Fruit fly (Drosophila melanogaster) whole organism, embryonic: ENCODE measurements around the gene dachs.

Experiments
- Ada2b ChIP-seq: fragments of 200-800 bp; sonication (Bioruptor generic); IDR thresholded peaks from 2 replicates; pipeline ENCODE4 v1.3.6; 2022; ENCODE audit warnings: missing biosample characterization, missing genetic modification characterization
- Atf3 ChIP-seq: fragments of 200-800 bp; sonication (Bioruptor generic); optimal IDR thresholded peaks from 3 replicates; lab custom pipeline; 2016; ENCODE audit warnings: missing biosample characterization, missing genetic modification characterization
- Bgb ChIP-seq: fragments of 200-800 bp; sonication (Bioruptor generic); IDR thresholded peaks from 2 replicates; pipeline ENCODE4 v1.3.6; 2022; ENCODE audit warnings: missing biosample characterization, missing genetic modification characterization; ENCODE audit not compliant: partially characterized antibody
- CG10431 ChIP-seq: fragments of 200-800 bp; sonication (Bioruptor generic); optimal IDR thresholded peaks from 3 replicates; lab custom pipeline; 2018; ENCODE audit warnings: missing biosample characterization, mild to moderate bottlenecking, missing genetic modification characterization
- CG10462 ChIP-seq: fragments of 200-800 bp; sonication (Bioruptor generic); optimal IDR thresholded peaks from 2 replicates; lab custom pipeline; 2016; ENCODE audit warnings: missing biosample characterization, missing genetic modification characterization
- CG12219 ChIP-seq: fragments of 200-800 bp; sonication (Bioruptor generic); optimal IDR thresholded peaks from 3 replicates; lab custom pipeline; 2018; ENCODE audit warnings: missing biosample characterization, mild to moderate bottlenecking, missing genetic modification characterization
- CG17612 ChIP-seq: fragments of 200-800 bp; sonication (Bioruptor generic); IDR thresholded peaks from 2 replicates; pipeline ENCODE4 v1.3.6; 2022; ENCODE audit warnings: missing biosample characterization, missing genetic modification characterization
- CG18262 ChIP-seq: fragments of 200-800 bp; optimal IDR thresholded peaks from 3 replicates; lab custom pipeline; 2019; ENCODE audit warnings: missing biosample characterization, mild to moderate bottlenecking, missing genetic modification characterization, moderate library complexity
- CG2116 ChIP-seq: fragments of 200-800 bp; sonication (Bioruptor generic); optimal IDR thresholded peaks from 3 replicates; lab custom pipeline; 2018; ENCODE audit warnings: missing biosample characterization, mild to moderate bottlenecking, missing genetic modification characterization
- CG32772 ChIP-seq: fragments of 200-800 bp; sonication (Bioruptor generic); IDR thresholded peaks from 2 replicates; pipeline ENCODE4 v1.3.6; 2022; ENCODE audit warnings: missing biosample characterization, missing genetic modification characterization
- CG3281 ChIP-seq: fragments of 200-800 bp; sonication (Bioruptor generic); optimal IDR thresholded peaks from 3 replicates; lab custom pipeline; 2017; ENCODE audit warnings: missing biosample characterization, mild to moderate bottlenecking, missing genetic modification characterization
- CG34224 ChIP-seq: fragments of 200-800 bp; sonication (Bioruptor generic); IDR thresholded peaks from 3 replicates; pipeline ENCODE4 v1.3.6; 2022; ENCODE audit warnings: missing biosample characterization, missing genetic modification characterization; ENCODE audit not compliant: partially characterized antibody
- CG3995 ChIP-seq: fragments of 200-800 bp; sonication (Bioruptor generic); optimal IDR thresholded peaks from 3 replicates; lab custom pipeline; 2016; ENCODE audit warnings: missing biosample characterization, missing genetic modification characterization
- CG4730 ChIP-seq: fragments of 200-800 bp; sonication (Bioruptor generic); IDR thresholded peaks from 2 replicates; pipeline ENCODE4 v1.3.6; 2022; ENCODE audit warnings: missing biosample characterization, missing genetic modification characterization
- CG6689 ChIP-seq: fragments of 200-800 bp; sonication (Bioruptor generic); IDR thresholded peaks from 2 replicates; pipeline ENCODE4 v1.3.6; 2022; ENCODE audit warnings: missing biosample characterization, missing genetic modification characterization
- CG7271 ChIP-seq: fragments of 200-800 bp; sonication (Bioruptor generic); optimal IDR thresholded peaks from 2 replicates; lab custom pipeline; 2018; ENCODE audit warnings: missing biosample characterization, mild to moderate bottlenecking, missing genetic modification characterization, moderate library complexity
- CG9609 ChIP-seq: fragments of 200-800 bp; sonication (Bioruptor generic); optimal IDR thresholded peaks from 3 replicates; lab custom pipeline; 2016; ENCODE audit warnings: missing biosample characterization, missing genetic modification characterization
- CG9797 ChIP-seq: fragments of 200-800 bp; sonication (Bioruptor generic); optimal IDR thresholded peaks from 3 replicates; lab custom pipeline; 2018; ENCODE audit warnings: missing biosample characterization, mild to moderate bottlenecking, missing genetic modification characterization
- CTCF ChIP-seq: fragments of 200-800 bp; sonication (Bioruptor generic); optimal IDR thresholded peaks from 2 replicates; lab custom pipeline; 2017; ENCODE audit warnings: missing biosample characterization, mild to moderate bottlenecking, missing genetic modification characterization, moderate library complexity
- D19A ChIP-seq: fragments of 200-800 bp; optimal IDR thresholded peaks from 3 replicates; lab custom pipeline; 2019; ENCODE audit warnings: missing biosample characterization, mild to moderate bottlenecking, missing genetic modification characterization, moderate library complexity
- Dfd ChIP-seq, 2 experiments: fragments of >200 bp; optimal IDR thresholded peaks; 2 replicates each; lab custom pipeline; 2017; ENCODE audit warnings: missing biosample characterization in 2 of 2, missing genetic modification characterization in 2 of 2
- H15 ChIP-seq: fragments of 200-800 bp; sonication (Bioruptor generic); IDR thresholded peaks from 3 replicates; pipeline ENCODE4 v1.3.6; 2022; ENCODE audit warnings: missing biosample characterization, missing genetic modification characterization
- H2.0 ChIP-seq: fragments of 200-800 bp; sonication (Bioruptor generic); IDR thresholded peaks from 2 replicates; pipeline ENCODE4 v1.3.6; 2022; ENCODE audit warnings: missing biosample characterization, missing genetic modification characterization
- HLH3B ChIP-seq: fragments of 200-800 bp; sonication (Bioruptor generic); IDR thresholded peaks from 2 replicates; pipeline ENCODE4 v1.3.6; 2022; ENCODE audit warnings: missing biosample characterization, missing genetic modification characterization
- Hey ChIP-seq: fragments of 200-800 bp; sonication (Bioruptor generic); optimal IDR thresholded peaks from 3 replicates; lab custom pipeline; 2018; ENCODE audit warnings: missing biosample characterization, mild to moderate bottlenecking, missing genetic modification characterization
- Hr3 ChIP-seq: fragments of 200-800 bp; sonication (Bioruptor generic); optimal IDR thresholded peaks from 3 replicates; lab custom pipeline; 2016; ENCODE audit warnings: missing biosample characterization, missing genetic modification characterization
- Hr39 ChIP-seq: fragments of >200 bp; optimal IDR thresholded peaks from 2 replicates; lab custom pipeline; 2017
- Hr51 ChIP-seq, 2 experiments: fragments of 200-800 bp; sonication (Bioruptor generic); optimal IDR thresholded peaks; 2 replicates in 1 of 2; 3 replicates in 1 of 2; lab custom pipeline; 2016 to 2018; ENCODE audit warnings: missing biosample characterization in 2 of 2, missing genetic modification characterization in 2 of 2, mild to moderate bottlenecking in 1 of 2, moderate library complexity in 1 of 2
- Max ChIP-seq: fragments of 200-800 bp; sonication (Bioruptor generic); optimal IDR thresholded peaks from 2 replicates; lab custom pipeline; 2016; ENCODE audit warnings: missing biosample characterization, mild to moderate bottlenecking, missing genetic modification characterization
- Meics ChIP-seq: fragments of 200-800 bp; sonication (Bioruptor generic); optimal IDR thresholded peaks from 2 replicates; lab custom pipeline; 2017; ENCODE audit warnings: missing biosample characterization, mild to moderate bottlenecking, missing genetic modification characterization
- Oli ChIP-seq: fragments of 200-800 bp; sonication (Bioruptor generic); optimal IDR thresholded peaks from 2 replicates; lab custom pipeline; 2018; ENCODE audit warnings: missing biosample characterization, mild to moderate bottlenecking, missing genetic modification characterization, moderate library complexity
- Sox100B ChIP-seq: fragments of 200-800 bp; sonication (Bioruptor generic); optimal IDR thresholded peaks from 3 replicates; lab custom pipeline; 2018; ENCODE audit warnings: missing biosample characterization, mild to moderate bottlenecking, missing genetic modification characterization
- TFAM ChIP-seq: fragments of 200-800 bp; sonication (Bioruptor generic); optimal IDR thresholded peaks from 2 replicates; lab custom pipeline; 2017; ENCODE audit warnings: missing biosample characterization, missing genetic modification characterization, inconsistent platforms
- Xbp1 ChIP-seq: fragments of 200-800 bp; sonication (Bioruptor generic); optimal IDR thresholded peaks from 3 replicates; lab custom pipeline; 2016; ENCODE audit warnings: missing biosample characterization, mild to moderate bottlenecking, missing genetic modification characterization
- Xrp1 ChIP-seq: fragments of 200-800 bp; sonication (Bioruptor generic); IDR thresholded peaks from 2 replicates; pipeline ENCODE4 v1.3.6; 2022; ENCODE audit warnings: missing biosample characterization, missing genetic modification characterization
- bcd ChIP-seq: fragments of 200-800 bp; sonication (Bioruptor generic); optimal IDR thresholded peaks from 2 replicates; lab custom pipeline; 2017; ENCODE audit warnings: missing biosample characterization, mild to moderate bottlenecking, missing genetic modification characterization
- dpn ChIP-seq, 2 experiments: fragments of 200-800 bp; sonication (Bioruptor generic); optimal IDR thresholded peaks; 3 replicates each; lab custom pipeline; 2016; ENCODE audit warnings: missing biosample characterization in 2 of 2, missing genetic modification characterization in 2 of 2
- dysf ChIP-seq: fragments of 200-800 bp; sonication (Bioruptor generic); IDR thresholded peaks from 3 replicates; pipeline ENCODE4 v1.3.6; 2022; ENCODE audit warnings: missing biosample characterization, missing genetic modification characterization
- esg ChIP-seq: fragments of 200-800 bp; sonication (Bioruptor generic); conservative IDR thresholded peaks from 2 replicates; pipeline ENCODE4 v1.3.6; 2022; ENCODE audit warnings: missing biosample characterization, missing genetic modification characterization
- fd102C ChIP-seq: fragments of 200-800 bp; sonication (Bioruptor generic); optimal IDR thresholded peaks from 2 replicates; lab custom pipeline; 2018; ENCODE audit warnings: missing biosample characterization, mild to moderate bottlenecking, missing genetic modification characterization, moderate library complexity
- fru ChIP-seq: fragments of >200 bp; optimal IDR thresholded peaks from 2 replicates; lab custom pipeline; 2017
- ham ChIP-seq: fragments of 200-800 bp; sonication (Bioruptor generic); IDR thresholded peaks from 2 replicates; pipeline ENCODE4 v1.3.6; 2022; ENCODE audit warnings: missing biosample characterization, missing genetic modification characterization
- her ChIP-seq: fragments of 200-800 bp; sonication (Bioruptor generic); optimal IDR thresholded peaks from 2 replicates; lab custom pipeline; 2016; ENCODE audit warnings: missing biosample characterization, missing genetic modification characterization
- insv ChIP-seq, 2 experiments: fragments of 200-800 bp; sonication (Bioruptor generic); optimal IDR thresholded peaks; 3 replicates each; lab custom pipeline; 2016 to 2018; ENCODE audit warnings: missing biosample characterization in 2 of 2, missing genetic modification characterization in 2 of 2
- ken ChIP-seq: fragments of 200-800 bp; sonication (Bioruptor generic); IDR thresholded peaks from 3 replicates; pipeline ENCODE4 v1.3.6; 2022; ENCODE audit warnings: missing biosample characterization, missing genetic modification characterization
- luna ChIP-seq: fragments of 200-800 bp; sonication (Bioruptor generic); optimal IDR thresholded peaks from 2 replicates; lab custom pipeline; 2016; ENCODE audit warnings: missing biosample characterization, missing genetic modification characterization
- nerfin-2 ChIP-seq: fragments of 200-800 bp; sonication (Bioruptor generic); IDR thresholded peaks from 2 replicates; pipeline ENCODE4 v1.3.6; 2022; ENCODE audit warnings: missing biosample characterization, missing genetic modification characterization; ENCODE audit not compliant: partially characterized antibody
- salm ChIP-seq: fragments of 200-800 bp; sonication (Bioruptor generic); optimal IDR thresholded peaks from 2 replicates; lab custom pipeline; 2018; ENCODE audit warnings: missing biosample characterization, mild to moderate bottlenecking, missing genetic modification characterization
- sim ChIP-seq: fragments of 200-800 bp; sonication (Bioruptor generic); IDR thresholded peaks from 2 replicates; pipeline ENCODE4 v1.3.6; 2022; ENCODE audit warnings: missing biosample characterization, missing genetic modification characterization
- tap ChIP-seq: fragments of 200-800 bp; optimal IDR thresholded peaks from 3 replicates; lab custom pipeline; 2019; ENCODE audit warnings: missing biosample characterization, mild to moderate bottlenecking, missing genetic modification characterization, moderate library complexity
- tna ChIP-seq: fragments of 200-800 bp; sonication (Bioruptor generic); IDR thresholded peaks from 2 replicates; pipeline ENCODE4 v1.3.6; 2022; ENCODE audit warnings: missing biosample characterization, missing genetic modification characterization; ENCODE audit not compliant: partially characterized antibody
- wdn ChIP-seq: fragments of 200-800 bp; sonication (Bioruptor generic); IDR thresholded peaks from 2 replicates; pipeline ENCODE4 v1.3.6; 2022; ENCODE audit warnings: missing biosample characterization, missing genetic modification characterization
- zf30C ChIP-seq: fragments of 200-800 bp; sonication (Bioruptor generic); optimal IDR thresholded peaks from 3 replicates; lab custom pipeline; 2018; ENCODE audit warnings: missing biosample characterization, mild to moderate bottlenecking, missing genetic modification characterization

dachs gene

DNA sequence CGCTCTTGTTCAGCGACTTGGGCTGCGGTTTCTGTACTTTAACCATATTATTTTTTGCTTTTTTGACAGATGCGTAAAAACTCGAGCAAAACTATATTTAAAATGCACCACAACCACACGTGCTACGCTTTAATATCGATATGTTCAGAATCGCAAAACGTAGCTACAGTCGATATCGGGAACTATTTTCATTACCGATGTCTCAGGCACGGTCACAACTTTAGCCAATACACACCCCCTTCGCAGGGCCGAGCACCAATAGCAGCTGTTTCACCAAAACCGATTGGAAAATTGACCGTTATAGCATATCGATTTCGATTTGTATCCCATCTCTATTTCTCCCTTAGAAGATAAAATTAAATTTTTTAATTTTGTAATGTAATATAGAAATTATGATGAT is 45.1 kb downstream of the dachs start, which contains the start of gene CG13096 (continued):
- TF ChIP-seq Atf3 (GFP tag; lab: Kevin White, UChicago): no peak
- TF ChIP-seq CG6689 (GFP tag; lab: Robert Waterston, UW): no peak
- no peak for TF ChIP-seq CG3281 (GFP tag; lab: Kevin White, UChicago)
- TF ChIP-seq nerfin-2 (GFP tag; lab: Robert Waterston, UW): peak; percentile 97
- peak in 1 of 2 experiments; percentile 37 for TF ChIP-seq insv (GFP tag; optimal IDR thresholded peaks at IDR 0.05; lab: Kevin White, UChicago)
- no peak for TF ChIP-seq luna (GFP tag; lab: Kevin White, UChicago)
- TF ChIP-seq fru (lab: Kevin White, UChicago): no peak
- TF ChIP-seq CG2116 (GFP tag; lab: Kevin White, UChicago): peak; percentile 96
- TF ChIP-seq CG10431 (GFP tag; lab: Kevin White, UChicago): no peak
- no peak for TF ChIP-seq ken (GFP tag; lab: Robert Waterston, UW)
- no peak for TF ChIP-seq bcd (GFP tag; lab: Kevin White, UChicago)
- no peak for TF ChIP-seq H15 (GFP tag; lab: Robert Waterston, UW)
- no peak for TF ChIP-seq fd102C (GFP tag; lab: Kevin White, UChicago)
- no peak for TF ChIP-seq Ada2b (GFP tag; lab: Robert Waterston, UW)
- TF ChIP-seq Hr51 (GFP tag; optimal IDR thresholded peaks at IDR 0.05; lab: Kevin White, UChicago): peak in 1 of 2 experiments; percentile 27
- TF ChIP-seq esg (GFP tag; lab: Robert Waterston, UW): no peak
- no peak for TF ChIP-seq HLH3B
- no peak for TF ChIP-seq CG17612 (GFP tag; lab: Robert Waterston, UW)
- TF ChIP-seq CG4730 (GFP tag; lab: Robert Waterston, UW): no peak
- TF ChIP-seq CG9609: peak; percentile 35
- peak; percentile 96 for TF ChIP-seq Max (GFP tag; lab: Kevin White, UChicago)
- TF ChIP-seq CG12219 (GFP tag; lab: Kevin White, UChicago): no peak
- no peak for TF ChIP-seq salm
- no peak for TF ChIP-seq D19A
- no peak for TF ChIP-seq CG7271 (tag; lab: Kevin White, UChicago)
- no peak for TF ChIP-seq zf30C (GFP tag; lab: Kevin White, UChicago)
- TF ChIP-seq Xbp1 (GFP tag; lab: Kevin White, UChicago): peak; percentile 49
- TF ChIP-seq Xrp1 (GFP tag; lab: Robert Waterston, UW): 0 out of 2 replicates have a peak, but pooled peaks have one; percentile 14
- peak; percentile 10 for TF ChIP-seq her (GFP tag; lab: Kevin White, UChicago)
- TF ChIP-seq Meics (GFP tag; lab: Kevin White, UChicago): no peak
- no peak for TF ChIP-seq sim (GFP tag; lab: Robert Waterston, UW)
- peak; percentile 65 for TF ChIP-seq CG9797 (GFP tag; lab: Kevin White, UChicago)
- peak; percentile 97 for TF ChIP-seq tna (GFP tag; lab: Robert Waterston, UW)
- no peak for TF ChIP-seq Dfd (GFP tag; optimal IDR thresholded peaks at IDR 0.05; lab: Kevin White, UChicago)
- peak; percentile 99 for TF ChIP-seq CG34224 (GFP tag; lab: Robert Waterston, UW)
- peak; percentile 99 for TF ChIP-seq Bgb (GFP tag; lab: Robert Waterston, UW)
- no peak for TF ChIP-seq dysf (GFP tag; lab: Robert Waterston, UW)
- no peak for TF ChIP-seq CG32772
- TF ChIP-seq H2.0 (GFP tag; lab: Robert Waterston, UW): no peak
- TF ChIP-seq Oli (tag; lab: Kevin White, UChicago): no peak
- TF ChIP-seq ham (GFP tag; lab: Robert Waterston, UW): no peak
- TF ChIP-seq CTCF: peak; percentile 47
- peak; percentile 37 to 43 for TF ChIP-seq dpn (GFP tag; optimal IDR thresholded peaks at IDR 0.05; lab: Kevin White, UChicago)
- TF ChIP-seq Hr39: no peak
- TF ChIP-seq Sox100B (GFP tag; lab: Kevin White, UChicago): no peak
- TF ChIP-seq Hr3 (GFP tag; lab: Kevin White, UChicago): peak; percentile 3
- no peak for TF ChIP-seq Hey
- no peak for TF ChIP-seq wdn (GFP tag; lab: Robert Waterston, UW)
- peak; percentile 100 for TF ChIP-seq CG3995 (GFP tag; lab: Kevin White, UChicago)
- TF ChIP-seq CG10462 (GFP tag; lab: Kevin White, UChicago): peak; percentile 30
- TF ChIP-seq tap (tag; lab: Kevin White, UChicago): no peak
- TF ChIP-seq TFAM: no peak
- peak; percentile 12 for TF ChIP-seq CG18262
